Worm (Caenorhabditis elegans) whole organism, L4 larva: Measurements from ENCODE around the gene Y54G2A.40.

Source experiments
- F26F4.8 ChIP-seq: fragments of 200-800 bp; sonication (Bioruptor generic); conservative IDR thresholded peaks from 2 replicates; pipeline ENCODE4 v1.3.6; 2022; ENCODE audit warnings: missing genetic modification characterization, missing compliant biosample characterization
- F37D6.2 ChIP-seq: sonication (generic microtip); optimal IDR thresholded peaks from 2 replicates; lab custom pipeline; 2016; ENCODE audit warnings: mild to moderate bottlenecking, missing genetic modification characterization, missing compliant biosample characterization
- F44E2.7 ChIP-seq: fragments of 200-800 bp; sonication (Bioruptor generic); IDR thresholded peaks from 2 replicates; pipeline ENCODE4 v2.1.2; 2022; ENCODE audit warnings: missing genetic modification characterization, missing compliant biosample characterization
- Y105C5A.15 ChIP-seq: fragments of 200-800 bp; sonication (Bioruptor generic); IDR thresholded peaks from 2 replicates; pipeline ENCODE4 v1.3.6; 2022; ENCODE audit warnings: missing genetic modification characterization, missing compliant biosample characterization
- Y48G9A.11 ChIP-seq: fragments of 200-800 bp; sonication (Bioruptor generic); IDR thresholded peaks from 2 replicates; pipeline ENCODE4 v1.3.6; 2022; ENCODE audit warnings: missing genetic modification reagents, missing genetic modification characterization, missing compliant biosample characterization
- Y75B8A.6 ChIP-seq: fragments of 200-800 bp; sonication (Bioruptor generic); IDR thresholded peaks from 2 replicates; pipeline ENCODE4 v1.3.6; 2022; ENCODE audit warnings: missing genetic modification reagents, missing genetic modification characterization, missing compliant biosample characterization
- aha-1 ChIP-seq: fragments of 150-350 bp; peaks from one replicate; lab custom pipeline; 2014; ENCODE audit warnings: missing biosample characterization, missing genetic modification characterization
- ama-1 ChIP-seq: fragments of 150-350 bp; optimal IDR thresholded peaks from 2 replicates; lab custom pipeline; 2014; ENCODE audit warnings: inconsistent platforms, mixed read lengths
- ceh-32 ChIP-seq: sonication (generic microtip); optimal IDR thresholded peaks from 2 replicates; lab custom pipeline; 2016; ENCODE audit warnings: mild to moderate bottlenecking, missing genetic modification characterization, missing compliant biosample characterization; ENCODE audit not compliant: poor library complexity
- ceh-62 ChIP-seq: sonication (generic microtip); optimal IDR thresholded peaks from 2 replicates; lab custom pipeline; 2017; ENCODE audit warnings: missing biosample characterization, missing genetic modification characterization
- ceh-82 ChIP-seq: sonication (generic microtip); optimal IDR thresholded peaks from 2 replicates; lab custom pipeline; 2017; ENCODE audit warnings: missing biosample characterization, missing genetic modification characterization
- daf-12 ChIP-seq: fragments of 150-350 bp; optimal IDR thresholded peaks from 2 replicates; lab custom pipeline; 2014; ENCODE audit warnings: missing biosample characterization, missing genetic modification reagents, missing genetic modification characterization
- daf-8 ChIP-seq: fragments of 200-800 bp; sonication (Bioruptor generic); IDR thresholded peaks from 2 replicates; pipeline ENCODE4 v1.3.6; 2022; ENCODE audit warnings: missing genetic modification characterization, missing compliant biosample characterization
- dmd-8 ChIP-seq: fragments of 200-800 bp; sonication (Bioruptor generic); IDR thresholded peaks from 2 replicates; pipeline ENCODE4 v1.3.6; 2022; ENCODE audit warnings: missing genetic modification characterization, missing compliant biosample characterization
- duxl-1 ChIP-seq: sonication (generic microtip); optimal IDR thresholded peaks from 2 replicates; lab custom pipeline; 2016; ENCODE audit warnings: mild to moderate bottlenecking, missing genetic modification characterization, moderate library complexity, missing compliant biosample characterization; ENCODE audit not compliant: poor library complexity
- dve-1 ChIP-seq: sonication (generic microtip); optimal IDR thresholded peaks from 2 replicates; lab custom pipeline; 2017; ENCODE audit warnings: antibody characterized with exemption, mild to moderate bottlenecking, missing genetic modification characterization, missing compliant biosample characterization; ENCODE audit not compliant: insufficient read depth
- fkh-10 ChIP-seq: fragments of 150-350 bp; optimal IDR thresholded peaks from 2 replicates; lab custom pipeline; 2014; ENCODE audit warnings: missing biosample characterization, missing genetic modification reagents, missing genetic modification characterization
- hif-1 ChIP-seq, 2 experiments: sonication (generic microtip); optimal IDR thresholded peaks; 2 replicates each; lab custom pipeline; 2016 to 2017; ENCODE audit warnings: missing compliant biosample characterization in 2 of 2, missing genetic modification characterization in 2 of 2, missing genetic modification reagents in 2 of 2, missing genotype in 2 of 2, mild to moderate bottlenecking in 1 of 2
- jun-1 ChIP-seq: fragments of 150-350 bp; optimal IDR thresholded peaks from 2 replicates; lab custom pipeline; 2014; ENCODE audit warnings: missing biosample characterization, missing genetic modification reagents, missing genetic modification characterization
- lin-13 ChIP-seq: fragments of 150-350 bp; optimal IDR thresholded peaks from 2 replicates; lab custom pipeline; 2014; ENCODE audit warnings: missing biosample characterization, missing genetic modification reagents, missing genetic modification characterization
- lin-15B ChIP-seq: fragments of 150-350 bp; sonication (generic microtip); optimal IDR thresholded peaks from 3 replicates; lab custom pipeline; 2014; ENCODE audit warnings: missing biosample characterization, missing genetic modification characterization
- lin-29 ChIP-seq: fragments of 200-800 bp; sonication (Bioruptor generic); IDR thresholded peaks from 2 replicates; pipeline ENCODE4 v1.3.6; 2022; ENCODE audit warnings: missing genetic modification reagents, missing genetic modification characterization, missing compliant biosample characterization
- lin-38 ChIP-seq: fragments of 200-800 bp; sonication (Bioruptor generic); IDR thresholded peaks from 2 replicates; pipeline ENCODE4 v1.3.6; 2022; ENCODE audit warnings: missing genetic modification reagents, missing genetic modification characterization, missing compliant biosample characterization
- lin-39 ChIP-seq: fragments of 150-350 bp; optimal IDR thresholded peaks from 2 replicates; lab custom pipeline; 2014; ENCODE audit warnings: missing biosample characterization, missing genetic modification reagents, missing genetic modification characterization
- mdl-1 ChIP-seq, 2 experiments: fragments of 150-350 bp in 1 of 2; sonication (generic microtip) in 1 of 2; optimal IDR thresholded peaks; 2 replicates each; lab custom pipeline; 2014 to 2017; ENCODE audit warnings: missing biosample characterization in 2 of 2, missing genetic modification characterization in 2 of 2
- mdt-29 ChIP-seq: fragments of 200-800 bp; sonication (Bioruptor generic); IDR thresholded peaks from 2 replicates; pipeline ENCODE4 v1.3.6; 2022; ENCODE audit warnings: missing genetic modification reagents, missing genetic modification characterization, missing compliant biosample characterization
- mes-2 ChIP-seq: sonication (generic microtip); optimal IDR thresholded peaks from 2 replicates; lab custom pipeline; 2016; ENCODE audit warnings: missing genotype, mild to moderate bottlenecking, missing genetic modification characterization, missing compliant biosample characterization; ENCODE audit not compliant: poor library complexity, severe bottlenecking
- nhr-102 ChIP-seq: sonication (generic microtip); optimal IDR thresholded peaks from 2 replicates; lab custom pipeline; 2016; ENCODE audit warnings: mild to moderate bottlenecking, missing genetic modification characterization, moderate library complexity, missing compliant biosample characterization
- nhr-11 ChIP-seq: fragments of 150-350 bp; optimal IDR thresholded peaks from 2 replicates; lab custom pipeline; 2014; ENCODE audit warnings: missing biosample characterization, missing genetic modification characterization
- nhr-6 ChIP-seq: fragments of 150-350 bp; optimal IDR thresholded peaks from 2 replicates; lab custom pipeline; 2014; ENCODE audit warnings: missing biosample characterization, missing genetic modification characterization
- nhr-76 ChIP-seq: fragments of 150-350 bp; optimal IDR thresholded peaks from 2 replicates; lab custom pipeline; 2014; ENCODE audit warnings: missing biosample characterization, missing genetic modification characterization
- nhr-77 ChIP-seq: fragments of 150-350 bp; optimal IDR thresholded peaks from 2 replicates; lab custom pipeline; 2014; ENCODE audit warnings: missing biosample characterization, missing genetic modification characterization
- php-3 ChIP-seq: fragments of 200-800 bp; sonication (Bioruptor generic); IDR thresholded peaks from 2 replicates; pipeline ENCODE4 v1.3.6; 2022; ENCODE audit warnings: missing genetic modification reagents, missing genetic modification characterization, missing compliant biosample characterization
- saeg-2 ChIP-seq: fragments of 200-800 bp; sonication (Bioruptor generic); IDR thresholded peaks from 2 replicates; pipeline ENCODE4 v1.3.6; 2022; ENCODE audit warnings: missing genetic modification reagents, missing genetic modification characterization, missing compliant biosample characterization
- sdz-12 ChIP-seq: fragments of 200-800 bp; sonication (Bioruptor generic); optimal IDR thresholded peaks from 2 replicates; lab custom pipeline; 2018; ENCODE audit warnings: mild to moderate bottlenecking, missing genetic modification characterization, missing compliant biosample characterization
- set-16 ChIP-seq: fragments of 200-800 bp; sonication (Bioruptor generic); IDR thresholded peaks from 2 replicates; pipeline ENCODE4 v1.3.6; 2022; ENCODE audit warnings: missing genetic modification reagents, missing genetic modification characterization, missing compliant biosample characterization
- skn-1 ChIP-seq: fragments of 150-350 bp; optimal IDR thresholded peaks from 2 replicates; lab custom pipeline; 2014; ENCODE audit warnings: missing biosample characterization, missing genetic modification characterization
- snpc-1.2 ChIP-seq: fragments of 200-800 bp; sonication (Bioruptor generic); IDR thresholded peaks from 2 replicates; pipeline ENCODE4 v1.3.6; 2022; ENCODE audit warnings: missing genetic modification reagents, missing genetic modification characterization, missing compliant biosample characterization
- spr-3 ChIP-seq: fragments of 200-800 bp; sonication (Bioruptor generic); optimal IDR thresholded peaks from 2 replicates; lab custom pipeline; 2018; ENCODE audit warnings: mild to moderate bottlenecking, missing genetic modification characterization, missing compliant biosample characterization
- tag-97 ChIP-seq: fragments of 200-800 bp; sonication (Bioruptor generic); IDR thresholded peaks from 2 replicates; pipeline ENCODE4 v1.3.6; 2022; ENCODE audit warnings: missing genetic modification characterization, missing compliant biosample characterization
- tra-1 ChIP-seq: fragments of 200-800 bp; sonication (Bioruptor generic); IDR thresholded peaks from 2 replicates; pipeline ENCODE4 v1.3.6; 2022; ENCODE audit warnings: missing genetic modification reagents, missing genetic modification characterization, missing compliant biosample characterization
- unc-130 ChIP-seq: sonication (generic microtip); optimal IDR thresholded peaks from 2 replicates; lab custom pipeline; 2016; ENCODE audit warnings: missing genetic modification reagents, missing genetic modification characterization, missing compliant biosample characterization
- unc-39 ChIP-seq: sonication (generic microtip); optimal IDR thresholded peaks from 2 replicates; lab custom pipeline; 2017; ENCODE audit warnings: missing biosample characterization, missing genetic modification characterization
- unc-62 ChIP-seq, 3 experiments: fragments of 150-350 bp in 1 of 3; sonication (generic microtip); optimal IDR thresholded peaks in 2 of 3; peaks in 1 of 3; 1 replicate in 1 of 3; 2 replicates in 2 of 3; lab custom pipeline; 2014 to 2017; ENCODE audit warnings: missing biosample characterization in 3 of 3, missing genetic modification characterization in 3 of 3, missing genetic modification reagents in 3 of 3, missing genotype in 1 of 3
- vab-7 ChIP-seq: fragments of 200-800 bp; sonication (Bioruptor generic); IDR thresholded peaks from 2 replicates; pipeline ENCODE4 v1.3.6; 2022; ENCODE audit warnings: missing genetic modification reagents, missing genetic modification characterization, missing compliant biosample characterization
- zfp-3 ChIP-seq: fragments of 200-800 bp; sonication (Bioruptor generic); conservative IDR thresholded peaks from 2 replicates; pipeline ENCODE4 v1.3.6; 2022; ENCODE audit warnings: missing genetic modification reagents, missing genetic modification characterization, missing compliant biosample characterization
- zip-11 ChIP-seq: fragments of 200-800 bp; sonication (Bioruptor generic); IDR thresholded peaks from 2 replicates; pipeline ENCODE4 v1.3.6; 2022; ENCODE audit warnings: missing genetic modification characterization, missing compliant biosample characterization
- ztf-11 ChIP-seq: fragments of 150-350 bp; optimal IDR thresholded peaks from 2 replicates; lab custom pipeline; 2014; ENCODE audit warnings: missing biosample characterization, missing genetic modification characterization

Gene Y54G2A.40

ce11 chrIV:2803652-2804051 is 42.6 kb upstream of the Y54G2A.40 start, which contains the start of gene Y54G2A.32:
TSS of gene Y54G2A.32 (plus strand) at chrIV:2803952.
- TF ChIP-seq ztf-11, result no peak
- no peak for TF ChIP-seq mdt-29 (GFP tag; lab: Robert Waterston, UW)
- TF ChIP-seq unc-39 (tag; lab: Kevin White, UChicago), result no peak
- TF ChIP-seq spr-3, result no peak
- TF ChIP-seq lin-39, result no peak
- no peak for TF ChIP-seq Y105C5A.15 (GFP tag; lab: Robert Waterston, UW)
- TF ChIP-seq aha-1, result peak; percentile 61

ce11 chrIV:2805525-2805924 is 40.8 kb upstream of the Y54G2A.40 start, which contains the start of gene Y54G2A.45:
TSS of gene Y54G2A.45 (plus strand) at chrIV:2805857.
- TF ChIP-seq aha-1 (peak; percentile 70), snpc-1.2 (GFP tag; lab: Robert Waterston, UW) (peak; percentile 78), dmd-8 (GFP tag; lab: Robert Waterston, UW) (peak; percentile 77; the same call in 1 of the 2 replicates), saeg-2 (peak; percentile 74; the same call in 1 of the 2 replicates), lin-29 (GFP tag; lab: Robert Waterston, UW) (no peak), F26F4.8 (GFP tag; lab: Robert Waterston, UW) (peak; percentile 90), F37D6.2 (tag; lab: Kevin White, UChicago) (peak; percentile 20), daf-8 (GFP tag; lab: Robert Waterston, UW) (no peak), tra-1 (GFP tag; lab: Robert Waterston, UW) (peak; percentile 89), hif-1 (tag; optimal IDR thresholded peaks at IDR 0.05; lab: Kevin White, UChicago) (peak in 1 of 2 experiments; percentile 57), nhr-77 (peak; percentile 15), set-16 (GFP tag; lab: Robert Waterston, UW) (no peak), duxl-1 (peak; percentile 38), ceh-62 (tag; lab: Kevin White, UChicago) (no peak), Y48G9A.11 (peak; percentile 77), nhr-6 (tag; lab: Kevin White, UChicago) (peak; percentile 3), jun-1 (no peak), lin-39 (no peak), zfp-3 (GFP tag; lab: Robert Waterston, UW) (no peak), unc-130 (peak; percentile 65), nhr-11 (tag; lab: Kevin White, UChicago) (peak; percentile 55), mes-2 (peak; percentile 77), zip-11 (GFP tag; lab: Robert Waterston, UW) (no peak), vab-7 (GFP tag; lab: Robert Waterston, UW) (peak; percentile 84), ceh-82 (tag; lab: Kevin White, UChicago) (no peak), lin-15B (tag; lab: Kevin White, UChicago) (no peak), php-3 (peak; percentile 78), mdl-1 (tag; optimal IDR thresholded peaks at IDR 0.05; lab: Kevin White, UChicago) (peak in 1 of 2 experiments; percentile 32), lin-13 (GFP tag; lab: Kevin White, UChicago) (peak; percentile 87), nhr-102 (tag; lab: Kevin White, UChicago) (peak; percentile 83), ceh-32 (no peak), ama-1 (lab: Kevin White, UChicago) (no peak), nhr-76 (tag; lab: Kevin White, UChicago) (no peak), dve-1 (tag; lab: Kevin White, UChicago) (peak; percentile 88), fkh-10 (no peak), mdt-29 (GFP tag; lab: Robert Waterston, UW) (peak; percentile 53; the same call in 1 of the 2 replicates), daf-12 (tag; lab: Kevin White, UChicago) (no peak), F44E2.7 (GFP tag; lab: Robert Waterston, UW) (0 out of 2 replicates have a peak, but pooled peaks have one; percentile 28), unc-62 (GFP tag; optimal IDR thresholded peaks at IDR 0.05 in 1 of 2; lab: Kevin White, UChicago) (no peak), unc-62 (tag; optimal IDR thresholded peaks at IDR 0.05; lab: Kevin White, UChicago) (no peak), sdz-12 (GFP tag; lab: Kevin White, UChicago) (no peak), ztf-11 (no peak), unc-39 (tag; lab: Kevin White, UChicago) (no peak), Y75B8A.6 (GFP tag; lab: Robert Waterston, UW) (peak; percentile 57; the same call in 1 of the 2 replicates), lin-38 (GFP tag; lab: Robert Waterston, UW) (peak; percentile 80), tag-97 (GFP tag; lab: Robert Waterston, UW) (no peak), skn-1 (tag; lab: Kevin White, UChicago) (no peak)
